Worm (Caenorhabditis elegans) whole organism, mixed stage, embryonic: ENCODE measurements around the gene T10B10.9.

Experiments
- ceh-43 ChIP-seq: fragments of 200-800 bp; sonication (Bioruptor generic); optimal IDR thresholded peaks from 2 replicates; lab custom pipeline; 2018; ENCODE audit warnings: mild to moderate bottlenecking, missing genetic modification characterization, moderate library complexity, missing compliant biosample characterization
- flh-1 ChIP-seq: fragments of 200-800 bp; sonication (Bioruptor generic); optimal IDR thresholded peaks from 2 replicates; lab custom pipeline; 2018; ENCODE audit warnings: mild to moderate bottlenecking, missing genetic modification characterization, moderate library complexity, missing compliant biosample characterization
- lsy-2 ChIP-seq: fragments of 150-350 bp; optimal IDR thresholded peaks from 2 replicates; lab custom pipeline; 2014; ENCODE audit warnings: missing biosample characterization, missing genetic modification characterization
- mab-5 ChIP-seq: fragments of 150-350 bp; optimal IDR thresholded peaks from 2 replicates; lab custom pipeline; 2014; ENCODE audit warnings: missing biosample characterization, missing genetic modification characterization
- nhr-237 ChIP-seq: fragments of 150-350 bp; optimal IDR thresholded peaks from 2 replicates; lab custom pipeline; 2014; ENCODE audit warnings: missing biosample characterization, missing genetic modification characterization
- nhr-28 ChIP-seq: fragments of 150-350 bp; optimal IDR thresholded peaks from 2 replicates; lab custom pipeline; 2014; ENCODE audit warnings: missing biosample characterization, missing genetic modification characterization
- pha-4 ChIP-seq: fragments of 150-350 bp; optimal IDR thresholded peaks from 2 replicates; lab custom pipeline; 2018; ENCODE audit warnings: missing biosample characterization, missing genetic modification reagents, missing genetic modification characterization
- snpc-4 ChIP-seq: fragments of 150-350 bp; optimal IDR thresholded peaks from 2 replicates; lab custom pipeline; 2014; ENCODE audit warnings: missing biosample characterization, missing genetic modification characterization

DNA sequence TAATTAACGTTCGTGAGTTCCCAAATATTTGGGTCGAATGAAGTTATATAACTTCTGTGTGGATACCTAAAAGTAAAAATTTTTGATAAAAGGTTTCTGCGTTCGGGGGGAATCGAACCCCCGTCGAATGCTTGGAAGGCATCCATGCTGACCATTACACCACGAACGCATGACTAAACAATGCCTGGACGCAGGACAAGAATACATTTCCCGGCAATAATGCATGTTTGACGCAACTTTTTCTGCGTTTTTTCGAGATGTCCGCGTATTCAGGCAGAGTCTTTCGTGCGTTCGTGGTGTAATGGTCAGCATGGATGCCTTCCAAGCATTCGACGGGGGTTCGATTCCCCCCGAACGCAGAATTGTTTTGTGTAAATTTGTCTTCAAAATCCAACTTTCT lies 36.5 kb downstream of the T10B10.9 start:
- TF ChIP-seq ceh-43 (no peak), lsy-2 (tag; lab: Kevin White, UChicago) (no peak), pha-4 (tag; lab: Kevin White, UChicago) (no peak), nhr-28 (tag; lab: Kevin White, UChicago) (no peak), flh-1 (no peak), mab-5 (tag; lab: Kevin White, UChicago) (no peak), nhr-237 (no peak), snpc-4 (no peak)
